Fruit fly (Drosophila melanogaster) whole organism, embryonic: ENCODE data around the gene Hsp70Ba.
A peak's percentile ranks its signal among the peaks of the same experiment; 100 is the strongest.

Source experiments
- Atf6 ChIP-seq: fragments of 200-800 bp; sonication (Bioruptor generic); IDR thresholded peaks from 2 replicates; pipeline ENCODE4 v1.3.6; 2022; ENCODE audit warnings: missing biosample characterization, missing genetic modification characterization
- BtbVII ChIP-seq: fragments of 200-800 bp; sonication (Bioruptor generic); optimal IDR thresholded peaks from 3 replicates; lab custom pipeline; 2017; ENCODE audit warnings: missing biosample characterization, mild to moderate bottlenecking, missing genetic modification characterization
- CG10147 ChIP-seq: fragments of 200-800 bp; sonication (Bioruptor generic); optimal IDR thresholded peaks from 2 replicates; lab custom pipeline; 2019; ENCODE audit warnings: missing biosample characterization, mild to moderate bottlenecking, missing genetic modification characterization, moderate library complexity
- CG13775 ChIP-seq: fragments of 200-800 bp; sonication (Bioruptor generic); optimal IDR thresholded peaks from 3 replicates; lab custom pipeline; 2017; ENCODE audit warnings: missing biosample characterization, mild to moderate bottlenecking, missing genetic modification characterization
- CG15479 ChIP-seq: fragments of 200-800 bp; sonication (Bioruptor generic); optimal IDR thresholded peaks from 3 replicates; lab custom pipeline; 2019; ENCODE audit warnings: missing biosample characterization, mild to moderate bottlenecking, missing genetic modification characterization, moderate library complexity
- CG18262 ChIP-seq: fragments of 200-800 bp; optimal IDR thresholded peaks from 3 replicates; lab custom pipeline; 2019; ENCODE audit warnings: missing biosample characterization, mild to moderate bottlenecking, missing genetic modification characterization, moderate library complexity
- CG2875 ChIP-seq: fragments of 200-800 bp; sonication (Bioruptor generic); optimal IDR thresholded peaks from 2 replicates; lab custom pipeline; 2017; ENCODE audit warnings: missing biosample characterization, mild to moderate bottlenecking, missing genetic modification characterization, missing genetic modification reagents
- CG4282 ChIP-seq: fragments of 200-800 bp; sonication (Bioruptor generic); optimal IDR thresholded peaks from 2 replicates; lab custom pipeline; 2016; ENCODE audit warnings: missing biosample characterization, missing genetic modification characterization
- CG4617 ChIP-seq: fragments of 200-800 bp; sonication (Bioruptor generic); optimal IDR thresholded peaks from 3 replicates; lab custom pipeline; 2016; ENCODE audit warnings: missing biosample characterization, missing genetic modification characterization, borderline replicate concordance
- CG4707 ChIP-seq: fragments of 200-800 bp; sonication (Bioruptor generic); optimal IDR thresholded peaks from 2 replicates; lab custom pipeline; 2018; ENCODE audit warnings: missing biosample characterization, mild to moderate bottlenecking, missing genetic modification characterization, moderate library complexity
- CG4730 ChIP-seq: fragments of 200-800 bp; sonication (Bioruptor generic); IDR thresholded peaks from 2 replicates; pipeline ENCODE4 v1.3.6; 2022; ENCODE audit warnings: missing biosample characterization, missing genetic modification characterization
- CG6254 ChIP-seq: fragments of 200-800 bp; sonication (Bioruptor generic); optimal IDR thresholded peaks from 3 replicates; lab custom pipeline; 2017; ENCODE audit warnings: mild to moderate bottlenecking, missing biosample characterization, missing genetic modification reagents, missing genetic modification characterization
- CG6654 ChIP-seq: fragments of 200-800 bp; sonication (Bioruptor generic); optimal IDR thresholded peaks from 2 replicates; lab custom pipeline; 2017; ENCODE audit warnings: missing biosample characterization, mild to moderate bottlenecking, missing genetic modification characterization
- CG6765 ChIP-seq: fragments of 200-800 bp; sonication (Bioruptor generic); optimal IDR thresholded peaks from 3 replicates; lab custom pipeline; 2017; ENCODE audit warnings: missing biosample characterization, mild to moderate bottlenecking, missing genetic modification characterization
- CG6813 ChIP-seq: fragments of 200-800 bp; sonication (Bioruptor generic); optimal IDR thresholded peaks from 2 replicates; lab custom pipeline; 2017; ENCODE audit warnings: missing biosample characterization, missing genetic modification characterization, mild to moderate bottlenecking, moderate library complexity, missing genetic modification reagents
- CG7745 ChIP-seq: fragments of 200-800 bp; sonication (Bioruptor generic); optimal IDR thresholded peaks from 2 replicates; lab custom pipeline; 2018; ENCODE audit warnings: missing biosample characterization, mild to moderate bottlenecking, missing genetic modification characterization, moderate library complexity
- CG8281 ChIP-seq: fragments of 200-800 bp; sonication (Bioruptor generic); optimal IDR thresholded peaks from 2 replicates; lab custom pipeline; 2018; ENCODE audit warnings: missing biosample characterization, mild to moderate bottlenecking, missing genetic modification characterization, moderate library complexity
- CG8290 ChIP-seq, 3 experiments: fragments of 200-800 bp; sonication (Bioruptor generic); optimal IDR thresholded peaks; 2 replicates each; lab custom pipeline; 2016 to 2019; ENCODE audit warnings: missing biosample characterization in 3 of 3, missing genetic modification characterization in 3 of 3, mild to moderate bottlenecking in 2 of 3, moderate library complexity in 1 of 3
- CrebB ChIP-seq: fragments of 200-800 bp; sonication (Bioruptor generic); optimal IDR thresholded peaks from 3 replicates; lab custom pipeline; 2018; ENCODE audit warnings: missing biosample characterization, mild to moderate bottlenecking, missing genetic modification characterization
- HmgD ChIP-seq: fragments of 200-800 bp; sonication (Bioruptor generic); optimal IDR thresholded peaks from 3 replicates; lab custom pipeline; 2016; ENCODE audit warnings: missing biosample characterization, missing genetic modification characterization
- Hr78 ChIP-seq, 2 experiments: fragments of 200-800 bp in 1 of 2; fragments of >200 bp in 1 of 2; sonication (Bioruptor generic) in 1 of 2; optimal IDR thresholded peaks; 2 replicates each; lab custom pipeline; 2017 to 2019; ENCODE audit warnings: missing biosample characterization in 2 of 2, missing genetic modification characterization in 2 of 2, mild to moderate bottlenecking in 1 of 2, moderate library complexity in 1 of 2
- Kr ChIP-seq: fragments of 200-800 bp; sonication (Bioruptor generic); optimal IDR thresholded peaks from 2 replicates; lab custom pipeline; 2017; ENCODE audit warnings: missing biosample characterization, mild to moderate bottlenecking, missing genetic modification characterization
- NC2α ChIP-seq: fragments of 200-800 bp; sonication (Bioruptor generic); optimal IDR thresholded peaks from 2 replicates; lab custom pipeline; 2016; ENCODE audit warnings: missing biosample characterization, missing genetic modification characterization
- NK7.1 ChIP-seq: fragments of 200-800 bp; sonication (Bioruptor generic); optimal IDR thresholded peaks from 3 replicates; lab custom pipeline; 2016; ENCODE audit warnings: missing biosample characterization, missing genetic modification characterization
- Scr ChIP-seq: fragments of 200-800 bp; sonication (Bioruptor generic); IDR thresholded peaks from 2 replicates; pipeline ENCODE4 v1.3.6; 2022; ENCODE audit warnings: missing biosample characterization, missing genetic modification characterization; ENCODE audit not compliant: partially characterized antibody
- ab ChIP-seq: fragments of 200-800 bp; sonication (Bioruptor generic); optimal IDR thresholded peaks from 2 replicates; lab custom pipeline; 2016; ENCODE audit warnings: missing biosample characterization, missing genetic modification characterization
- ap ChIP-seq: fragments of 200-800 bp; sonication (Bioruptor generic); IDR thresholded peaks from 2 replicates; pipeline ENCODE4 v1.3.6; 2022; ENCODE audit warnings: missing biosample characterization, missing genetic modification characterization
- bowl ChIP-seq: fragments of 200-800 bp; sonication (Bioruptor generic); IDR thresholded peaks from 2 replicates; pipeline ENCODE4 v1.3.6; 2022; ENCODE audit warnings: missing biosample characterization, missing genetic modification characterization
- dan ChIP-seq: fragments of 200-800 bp; sonication (Bioruptor generic); IDR thresholded peaks from 2 replicates; pipeline ENCODE4 v1.3.6; 2022; ENCODE audit warnings: missing biosample characterization, missing genetic modification characterization
- dati ChIP-seq: fragments of 200-800 bp; sonication (Bioruptor generic); IDR thresholded peaks from 2 replicates; pipeline ENCODE4 v1.3.6; 2022; ENCODE audit warnings: missing biosample characterization, missing genetic modification characterization
- eyg ChIP-seq: fragments of 200-800 bp; sonication (Bioruptor generic); optimal IDR thresholded peaks from 3 replicates; lab custom pipeline; 2016; ENCODE audit warnings: missing biosample characterization, missing genetic modification characterization
- gfzf ChIP-seq: fragments of 200-800 bp; sonication (Bioruptor generic); optimal IDR thresholded peaks from 2 replicates; lab custom pipeline; 2016; ENCODE audit warnings: missing biosample characterization, mild to moderate bottlenecking, missing genetic modification characterization, moderate library complexity
- gt ChIP-seq: fragments of 200-800 bp; sonication (Bioruptor generic); IDR thresholded peaks from 2 replicates; pipeline ENCODE4 v1.3.6; 2022; ENCODE audit warnings: missing biosample characterization, missing genetic modification characterization
- h ChIP-seq: fragments of >200 bp; optimal IDR thresholded peaks from 2 replicates; lab custom pipeline; 2017
- hb ChIP-seq: fragments of 200-800 bp; sonication (Bioruptor generic); IDR thresholded peaks from 3 replicates; pipeline ENCODE4 v1.3.6; 2022; ENCODE audit warnings: missing biosample characterization, missing genetic modification characterization; ENCODE audit not compliant: partially characterized antibody
- kah ChIP-seq: fragments of 200-800 bp; sonication (Bioruptor generic); optimal IDR thresholded peaks from 2 replicates; lab custom pipeline; 2018; ENCODE audit warnings: missing biosample characterization, mild to moderate bottlenecking, missing genetic modification characterization
- kay ChIP-seq: fragments of 200-800 bp; sonication (Bioruptor generic); optimal IDR thresholded peaks from 2 replicates; lab custom pipeline; 2016; ENCODE audit warnings: missing biosample characterization, missing genetic modification characterization
- lola ChIP-seq, 3 experiments: fragments of >200 bp in 2 of 3; fragments of 200-800 bp in 1 of 3; sonication (Bioruptor generic) in 1 of 3; optimal IDR thresholded peaks; 2 replicates each; lab custom pipeline; 2017 to 2019; ENCODE audit warnings: missing biosample characterization in 3 of 3, missing genetic modification characterization in 3 of 3, mild to moderate bottlenecking in 1 of 3, moderate library complexity in 1 of 3
- nau ChIP-seq: fragments of 200-800 bp; sonication (Bioruptor generic); optimal IDR thresholded peaks from 3 replicates; lab custom pipeline; 2017; ENCODE audit warnings: missing biosample characterization, mild to moderate bottlenecking, missing genetic modification characterization, missing genetic modification reagents
- nerfin-1 ChIP-seq: fragments of 200-800 bp; sonication (Bioruptor generic); optimal IDR thresholded peaks from 3 replicates; lab custom pipeline; 2019; ENCODE audit warnings: missing biosample characterization, mild to moderate bottlenecking, missing genetic modification characterization, moderate library complexity
- oc ChIP-seq: fragments of 200-800 bp; sonication (Bioruptor generic); optimal IDR thresholded peaks from 2 replicates; lab custom pipeline; 2018; ENCODE audit warnings: missing biosample characterization, mild to moderate bottlenecking, missing genetic modification characterization, moderate library complexity
- sr ChIP-seq: fragments of 200-800 bp; sonication (Bioruptor generic); IDR thresholded peaks from 3 replicates; pipeline ENCODE4 v1.3.6; 2022; ENCODE audit warnings: missing biosample characterization, missing genetic modification characterization
- ssp ChIP-seq: fragments of 200-800 bp; sonication (Bioruptor generic); IDR thresholded peaks from 2 replicates; pipeline ENCODE4 v1.3.6; 2022; ENCODE audit warnings: missing biosample characterization, missing genetic modification characterization
- stc ChIP-seq: fragments of 200-800 bp; sonication (Bioruptor generic); IDR thresholded peaks from 2 replicates; pipeline ENCODE4 v1.3.6; 2022; ENCODE audit warnings: missing biosample characterization, missing genetic modification characterization
- trem ChIP-seq: fragments of 200-800 bp; optimal IDR thresholded peaks from 3 replicates; lab custom pipeline; 2019; ENCODE audit warnings: missing biosample characterization, mild to moderate bottlenecking, missing genetic modification characterization, moderate library complexity
- tup ChIP-seq: fragments of 200-800 bp; sonication (Bioruptor generic); optimal IDR thresholded peaks from 2 replicates; lab custom pipeline; 2016; ENCODE audit warnings: missing biosample characterization, mild to moderate bottlenecking, missing genetic modification characterization, moderate library complexity
- usp ChIP-seq: fragments of >200 bp; optimal IDR thresholded peaks from 2 replicates; lab custom pipeline; 2017; ENCODE audit warnings: missing biosample characterization, missing genetic modification characterization
- vnd ChIP-seq: fragments of 200-800 bp; sonication (Bioruptor generic); IDR thresholded peaks from 3 replicates; pipeline ENCODE4 v1.3.6; 2022; ENCODE audit warnings: missing biosample characterization, missing genetic modification characterization; ENCODE audit not compliant: partially characterized antibody
- zen ChIP-seq: fragments of 200-800 bp; sonication (Bioruptor generic); optimal IDR thresholded peaks from 3 replicates; lab custom pipeline; 2018; ENCODE audit warnings: missing biosample characterization, mild to moderate bottlenecking, missing genetic modification characterization, moderate library complexity

Gene Hsp70Ba

dm6 chr3R:12456370-12456940, 11.1 kb downstream of the Hsp70Ba start, which contains the start of gene trus (continued):
- TF ChIP-seq sr (no peak), Kr (GFP tag; lab: Kevin White, UChicago) (no peak), CG7745 (no peak), ssp (GFP tag; lab: Robert Waterston, UW) (no peak), CrebB (no peak), nerfin-1 (tag; lab: Kevin White, UChicago) (no peak), NC2α (GFP tag; lab: Kevin White, UChicago) (no peak), dati (GFP tag; lab: Robert Waterston, UW) (no peak), nau (GFP tag; lab: Kevin White, UChicago) (no peak), h (lab: Kevin White, UChicago) (no peak), CG10147 (GFP tag; lab: Kevin White, UChicago) (no peak), CG6254 (GFP tag; lab: Kevin White, UChicago) (no peak), oc (no peak), BtbVII (GFP tag; lab: Kevin White, UChicago) (no peak), lola (GFP tag; optimal IDR thresholded peaks at IDR 0.05; lab: Kevin White, UChicago) (no peak), dan (no peak), CG8281 (tag; lab: Kevin White, UChicago) (no peak), CG18262 (tag; lab: Kevin White, UChicago) (no peak), CG8290 (GFP tag; optimal IDR thresholded peaks at IDR 0.05; lab: Kevin White, UChicago) (no peak), CG8290 (tag; optimal IDR thresholded peaks at IDR 0.05; lab: Kevin White, UChicago) (no peak), vnd (GFP tag; lab: Robert Waterston, UW) (peak; percentile 76), CG2875 (no peak), kah (GFP tag; lab: Kevin White, UChicago) (no peak), Atf6 (no peak), CG4707 (GFP tag; lab: Kevin White, UChicago) (no peak), zen (tag; lab: Kevin White, UChicago) (peak; percentile 7), gt (GFP tag; lab: Robert Waterston, UW) (no peak), hb (GFP tag; lab: Robert Waterston, UW) (peak; percentile 70; the same call in 2 of the 3 replicates), tup (GFP tag; lab: Kevin White, UChicago) (no peak), CG4730 (GFP tag; lab: Robert Waterston, UW) (no peak), kay (GFP tag; lab: Kevin White, UChicago) (no peak), Hr78 (GFP tag; optimal IDR thresholded peaks at IDR 0.05; lab: Kevin White, UChicago) (no peak), trem (tag; lab: Kevin White, UChicago) (peak; percentile 39), CG4282 (GFP tag; lab: Kevin White, UChicago) (no peak), ap (GFP tag; lab: Robert Waterston, UW) (no peak), bowl (GFP tag; lab: Robert Waterston, UW) (no peak), CG15479 (GFP tag; lab: Kevin White, UChicago) (no peak), CG13775 (GFP tag; lab: Kevin White, UChicago) (no peak), usp (GFP tag; lab: Kevin White, UChicago) (no peak), CG6765 (GFP tag; lab: Kevin White, UChicago) (no peak), stc (no peak), ab (GFP tag; lab: Kevin White, UChicago) (no peak), NK7.1 (GFP tag; lab: Kevin White, UChicago) (no peak), CG6813 (GFP tag; lab: Kevin White, UChicago) (no peak), gfzf (peak; percentile 24), HmgD (GFP tag; lab: Kevin White, UChicago) (no peak), Scr (GFP tag; lab: Robert Waterston, UW) (peak; percentile 86), CG4617 (GFP tag; lab: Kevin White, UChicago) (peak; percentile 50), CG6654 (no peak), eyg (GFP tag; lab: Kevin White, UChicago) (no peak)
